Fruit fly (Drosophila melanogaster) whole organism, prepupa: ENCODE results near the gene CG7236.

Experiments
- CG9139 ChIP-seq: fragments of 200-800 bp; sonication (Bioruptor generic); optimal IDR thresholded peaks from 3 replicates; lab custom pipeline; 2017; ENCODE audit warnings: missing biosample characterization, mild to moderate bottlenecking, missing genetic modification characterization
- Hr38 ChIP-seq: sonication (Bioruptor generic); optimal IDR thresholded peaks from 2 replicates; lab custom pipeline; 2016; ENCODE audit warnings: missing biosample characterization, missing genetic modification characterization
- OdsH ChIP-seq: fragments of 200-800 bp; sonication (Bioruptor generic); optimal IDR thresholded peaks from 3 replicates; lab custom pipeline; 2016; ENCODE audit warnings: missing biosample characterization, missing genetic modification characterization
- Smox ChIP-seq: fragments of 200-800 bp; sonication (Bioruptor generic); optimal IDR thresholded peaks from 3 replicates; lab custom pipeline; 2016; ENCODE audit warnings: missing biosample characterization, missing genetic modification characterization
- Sox102F ChIP-seq: fragments of 200-800 bp; sonication (Bioruptor generic); optimal IDR thresholded peaks from 2 replicates; lab custom pipeline; 2016; ENCODE audit warnings: missing biosample characterization, mild to moderate bottlenecking, missing genetic modification characterization
- achi ChIP-seq: fragments of 200-800 bp; sonication (Bioruptor generic); optimal IDR thresholded peaks from 3 replicates; lab custom pipeline; 2016; ENCODE audit warnings: missing biosample characterization, missing genetic modification characterization
- fd59A ChIP-seq: fragments of 200-800 bp; sonication (Bioruptor generic); optimal IDR thresholded peaks from 2 replicates; lab custom pipeline; 2017; ENCODE audit warnings: missing biosample characterization, mild to moderate bottlenecking, missing genetic modification characterization, missing genetic modification reagents
- svp ChIP-seq: fragments of 200-800 bp; sonication (Bioruptor generic); peaks from one replicate; lab custom pipeline; 2016; ENCODE audit warnings: missing biosample characterization, missing genetic modification characterization

- TF ChIP-seq Hr38 (no peak), Sox102F (GFP tag; lab: Kevin White, UChicago) (no peak), Smox (GFP tag; lab: Kevin White, UChicago) (no peak), achi (GFP tag; lab: Kevin White, UChicago) (no peak), fd59A (GFP tag; lab: Kevin White, UChicago) (no peak), CG9139 (no peak), svp (GFP tag; lab: Kevin White, UChicago) (no peak), OdsH (no peak)
Observed at dm6 chr2L:5741144-5741543, 35.0 kb downstream of the CG7236 start, which contains the start of gene CG11147.
